Worm (Caenorhabditis elegans) whole organism, young adult: ENCODE results near the gene ZK813.5.

Experiments used
- F39B2.1 ChIP-seq: fragments of 200-800 bp; sonication (Bioruptor generic); IDR thresholded peaks from 2 replicates; pipeline ENCODE4 v1.3.6; 2022; ENCODE audit warnings: missing genetic modification reagents, missing genetic modification characterization, missing compliant biosample characterization
- akir-1 ChIP-seq: fragments of 200-800 bp; sonication (Bioruptor generic); optimal IDR thresholded peaks from 2 replicates; lab custom pipeline; 2018; ENCODE audit warnings: mild to moderate bottlenecking, missing genetic modification characterization, moderate library complexity, missing compliant biosample characterization
- athp-1 ChIP-seq: sonication (generic microtip); optimal IDR thresholded peaks from 2 replicates; lab custom pipeline; 2017; ENCODE audit warnings: mild to moderate bottlenecking, missing genetic modification characterization, missing compliant biosample characterization
- attf-6 ChIP-seq: fragments of 200-800 bp; sonication (Bioruptor generic); IDR thresholded peaks from 2 replicates; pipeline ENCODE4 v1.3.6; 2022; ENCODE audit warnings: missing genetic modification reagents, missing genetic modification characterization, missing compliant biosample characterization
- cebp-1 ChIP-seq, 2 experiments: fragments of 200-800 bp in 1 of 2; sonication (Bioruptor generic) in 1 of 2; sonication (generic microtip) in 1 of 2; IDR thresholded peaks in 1 of 2; optimal IDR thresholded peaks in 1 of 2; 2 replicates each; pipeline versions ENCODE4 v1.3.6 to Lab custom; 2017 to 2022; ENCODE audit warnings: missing compliant biosample characterization in 2 of 2, missing genetic modification characterization in 2 of 2, mild to moderate bottlenecking in 1 of 2, missing genetic modification reagents in 1 of 2, moderate library complexity in 1 of 2
- ceh-27 ChIP-seq: fragments of 200-800 bp; sonication (Bioruptor generic); optimal IDR thresholded peaks from 2 replicates; lab custom pipeline; 2018; ENCODE audit warnings: mild to moderate bottlenecking, missing genetic modification characterization, moderate library complexity, missing compliant biosample characterization
- ceh-58 ChIP-seq: fragments of 200-800 bp; sonication (Bioruptor generic); IDR thresholded peaks from 2 replicates; pipeline ENCODE4 v1.3.6; 2022; ENCODE audit warnings: missing genetic modification characterization, missing compliant biosample characterization
- ceh-79 ChIP-seq: sonication (generic microtip); optimal IDR thresholded peaks from 2 replicates; lab custom pipeline; 2017; ENCODE audit warnings: mild to moderate bottlenecking, missing genetic modification characterization, missing compliant biosample characterization
- dox-1 ChIP-seq: fragments of 200-800 bp; sonication (Bioruptor generic); IDR thresholded peaks from 2 replicates; pipeline ENCODE4 v1.3.6; 2022; ENCODE audit warnings: missing genetic modification reagents, missing genetic modification characterization, missing compliant biosample characterization
- dpff-1 ChIP-seq: sonication (generic microtip); optimal IDR thresholded peaks from 2 replicates; lab custom pipeline; 2017; ENCODE audit warnings: mild to moderate bottlenecking, missing genetic modification characterization, missing compliant biosample characterization
- egl-44 ChIP-seq: fragments of 200-800 bp; sonication (Bioruptor generic); IDR thresholded peaks from 2 replicates; pipeline ENCODE4 v1.3.6; 2022; ENCODE audit warnings: missing genetic modification reagents, missing genetic modification characterization, missing compliant biosample characterization
- ets-4 ChIP-seq: fragments of 200-800 bp; sonication (Bioruptor generic); optimal IDR thresholded peaks from 2 replicates; lab custom pipeline; 2018; ENCODE audit warnings: mild to moderate bottlenecking, missing genetic modification characterization, missing compliant biosample characterization
- hlh-26 ChIP-seq: fragments of 200-800 bp; sonication (Bioruptor generic); conservative IDR thresholded peaks from 2 replicates; pipeline ENCODE4 v1.3.6; 2022; ENCODE audit warnings: missing genetic modification reagents, missing genetic modification characterization, missing compliant biosample characterization
- hmg-1.2 ChIP-seq: fragments of 200-800 bp; sonication (Bioruptor generic); IDR thresholded peaks from 2 replicates; pipeline ENCODE4 v1.3.6; 2022; ENCODE audit warnings: missing genetic modification reagents, missing genetic modification characterization, missing compliant biosample characterization
- hmg-20 ChIP-seq: fragments of 200-800 bp; sonication (Bioruptor generic); IDR thresholded peaks from 2 replicates; pipeline ENCODE4 v1.3.6; 2022; ENCODE audit warnings: missing genetic modification reagents, missing genetic modification characterization, missing compliant biosample characterization
- hrde-1 ChIP-seq: sonication (generic microtip); optimal IDR thresholded peaks from 2 replicates; lab custom pipeline; 2016; ENCODE audit warnings: missing genetic modification characterization, mild to moderate bottlenecking, missing compliant biosample characterization, moderate library complexity, missing genotype, missing genetic modification reagents, borderline replicate concordance
- let-526 ChIP-seq: fragments of 200-800 bp; sonication (Bioruptor generic); IDR thresholded peaks from 2 replicates; pipeline ENCODE4 v1.3.6; 2022; ENCODE audit warnings: missing genetic modification reagents, missing genetic modification characterization, missing compliant biosample characterization
- lin-35 ChIP-seq, 3 experiments: fragments of 150-350 bp in 2 of 3; sonication (generic microtip) in 1 of 3; optimal IDR thresholded peaks; 2 replicates each; lab custom pipeline; 2014 to 2018; ENCODE audit warnings: missing biosample characterization in 3 of 3, missing genetic modification characterization in 3 of 3, missing genetic modification reagents in 3 of 3
- lsl-1 ChIP-seq: fragments of 200-800 bp; sonication (Bioruptor generic); optimal IDR thresholded peaks from 2 replicates; lab custom pipeline; 2018; ENCODE audit warnings: mild to moderate bottlenecking, missing genetic modification characterization, moderate library complexity, missing compliant biosample characterization
- madf-10 ChIP-seq: sonication (generic microtip); optimal IDR thresholded peaks from 2 replicates; lab custom pipeline; 2016; ENCODE audit warnings: mild to moderate bottlenecking, missing genetic modification characterization, missing compliant biosample characterization
- madf-8 ChIP-seq: fragments of 200-800 bp; sonication (Bioruptor generic); conservative IDR thresholded peaks from 2 replicates; pipeline ENCODE4 v1.3.6; 2022; ENCODE audit warnings: missing genetic modification reagents, missing genetic modification characterization, missing compliant biosample characterization
- mcd-1 ChIP-seq: fragments of 200-800 bp; sonication (Bioruptor generic); IDR thresholded peaks from 2 replicates; pipeline ENCODE4 v1.3.6; 2022; ENCODE audit warnings: missing genetic modification reagents, missing genetic modification characterization, missing compliant biosample characterization
- mes-4 ChIP-seq: sonication (generic microtip); optimal IDR thresholded peaks from 2 replicates; lab custom pipeline; 2016; ENCODE audit warnings: missing genotype, missing genetic modification characterization, missing compliant biosample characterization
- nfya-2 ChIP-seq: fragments of 200-800 bp; sonication (Bioruptor generic); IDR thresholded peaks from 2 replicates; pipeline ENCODE4 v1.3.6; 2022; ENCODE audit warnings: missing genetic modification reagents, missing genetic modification characterization, missing compliant biosample characterization
- nhr-27 ChIP-seq: fragments of 200-800 bp; sonication (Bioruptor generic); optimal IDR thresholded peaks from 2 replicates; lab custom pipeline; 2018; ENCODE audit warnings: mild to moderate bottlenecking, missing genetic modification characterization, moderate library complexity, missing compliant biosample characterization
- nhr-80 ChIP-seq: sonication (generic microtip); optimal IDR thresholded peaks from 2 replicates; lab custom pipeline; 2016; ENCODE audit warnings: missing genetic modification characterization, missing compliant biosample characterization
- pbrm-1 ChIP-seq: fragments of 200-800 bp; sonication (Bioruptor generic); IDR thresholded peaks from 2 replicates; pipeline ENCODE4 v1.3.6; 2022; ENCODE audit warnings: missing genetic modification reagents, missing genetic modification characterization, missing compliant biosample characterization
- rec-8 ChIP-seq, 2 experiments: sonication (generic microtip); optimal IDR thresholded peaks; 2 replicates each; lab custom pipeline; 2016; ENCODE audit warnings: mild to moderate bottlenecking in 2 of 2, missing genetic modification characterization in 2 of 2, missing genetic modification reagents in 2 of 2, missing genotype in 2 of 2, missing biosample characterization in 1 of 2, missing compliant biosample characterization in 1 of 2, moderate library complexity in 1 of 2
- snpc-1.3 ChIP-seq: sonication (generic microtip); optimal IDR thresholded peaks from 2 replicates; lab custom pipeline; 2017; ENCODE audit warnings: missing genetic modification characterization, mild to moderate bottlenecking, missing compliant biosample characterization, antibody characterized with exemption, moderate library complexity, missing genotype, missing genetic modification reagents; ENCODE audit not compliant: insufficient read depth
- somi-1 ChIP-seq: fragments of 200-800 bp; sonication (Bioruptor generic); optimal IDR thresholded peaks from 2 replicates; lab custom pipeline; 2018; ENCODE audit warnings: mild to moderate bottlenecking, missing genetic modification characterization, missing compliant biosample characterization
- unc-130 ChIP-seq: sonication (generic microtip); optimal IDR thresholded peaks from 2 replicates; lab custom pipeline; 2016; ENCODE audit warnings: missing genetic modification reagents, missing genetic modification characterization, missing compliant biosample characterization
- xnd-1 ChIP-seq: sonication (generic microtip); optimal IDR thresholded peaks from 2 replicates; lab custom pipeline; 2016; ENCODE audit warnings: missing genotype, missing genetic modification reagents, missing genetic modification characterization, missing compliant biosample characterization
- zfh-2 ChIP-seq: fragments of 200-800 bp; sonication (Bioruptor generic); conservative IDR thresholded peaks from 2 replicates; pipeline ENCODE4 v1.3.6; 2022; ENCODE audit warnings: missing genetic modification reagents, missing genetic modification characterization, missing compliant biosample characterization
- ztf-22 ChIP-seq: fragments of 200-800 bp; sonication (Bioruptor generic); optimal IDR thresholded peaks from 2 replicates; lab custom pipeline; 2018; ENCODE audit warnings: mild to moderate bottlenecking, missing genetic modification characterization, moderate library complexity, missing compliant biosample characterization
- ztf-25 ChIP-seq: fragments of 200-800 bp; sonication (Bioruptor generic); IDR thresholded peaks from 2 replicates; pipeline ENCODE4 v1.3.6; 2022; ENCODE audit warnings: missing genetic modification reagents, missing genetic modification characterization, missing compliant biosample characterization
- ztf-3 ChIP-seq: fragments of 200-800 bp; sonication (Bioruptor generic); optimal IDR thresholded peaks from 2 replicates; lab custom pipeline; 2018; ENCODE audit warnings: mild to moderate bottlenecking, missing genetic modification characterization, missing compliant biosample characterization

The ZK813.5 gene

DNA sequence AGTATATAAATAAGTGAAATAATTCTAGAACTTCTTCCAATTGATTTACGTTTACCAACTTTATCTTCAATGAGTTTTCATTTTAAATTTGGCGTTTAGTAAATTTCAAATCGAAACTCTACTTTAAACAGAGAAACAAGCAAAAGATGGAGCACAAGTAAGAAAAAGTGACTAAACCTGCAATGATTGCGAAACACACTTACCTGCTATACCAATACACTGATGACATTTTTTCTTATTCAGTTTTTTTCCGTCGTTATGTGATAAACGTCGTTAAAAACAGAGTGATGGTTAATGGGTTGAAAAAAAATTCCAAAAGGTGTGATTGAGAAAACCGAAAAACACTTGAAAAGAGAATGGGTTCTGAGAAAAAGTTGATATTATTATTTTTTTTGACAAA, 22.8 kb upstream of the ZK813.5 start:
- no peak for TF ChIP-seq nfya-2
- TF ChIP-seq ztf-25 (GFP tag; lab: Robert Waterston, UW): no peak
- TF ChIP-seq cebp-1 (GFP tag; IDR thresholded peaks at IDR 0.05; lab: Robert Waterston, UW): peak; percentile 80; the same call in 1 of the 2 replicates
- TF ChIP-seq cebp-1 (tag; optimal IDR thresholded peaks at IDR 0.05; lab: Kevin White, UChicago): no peak
- no peak for TF ChIP-seq xnd-1 (tag; lab: Kevin White, UChicago)
- TF ChIP-seq mcd-1: no peak
- TF ChIP-seq nhr-80: peak; percentile 53
- TF ChIP-seq hrde-1 (tag; lab: Kevin White, UChicago): no peak
- no peak for TF ChIP-seq unc-130 (GFP tag; lab: Kevin White, UChicago)

DNA sequence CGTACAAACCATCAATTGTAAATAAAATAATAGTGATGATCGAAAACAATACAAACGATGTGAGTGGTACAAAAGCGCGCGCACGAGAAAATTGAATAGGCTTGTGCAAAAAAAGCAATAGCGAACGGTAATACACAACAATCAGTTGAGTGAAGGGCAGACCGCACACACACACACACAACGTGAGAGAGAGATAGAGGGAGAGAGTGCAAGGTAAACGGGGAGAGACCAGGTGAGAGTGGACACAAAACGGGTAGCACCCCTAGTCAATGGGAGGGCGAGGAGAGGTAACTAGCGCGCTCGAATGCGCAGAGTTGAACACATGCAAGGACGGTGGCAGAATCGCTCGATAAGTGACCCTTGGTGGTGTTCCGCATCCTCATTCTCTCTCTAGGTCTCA, 21.2 kb upstream of the ZK813.5 start:
- peak; percentile 38 for TF ChIP-seq ceh-27 (GFP tag; lab: Kevin White, UChicago)
- no peak for TF ChIP-seq rec-8 (tag; optimal IDR thresholded peaks at IDR 0.05; lab: Kevin White, UChicago)
- TF ChIP-seq hmg-20: 0 out of 2 replicates have a peak, but pooled peaks have one; percentile 22
- no peak for TF ChIP-seq somi-1 (GFP tag; lab: Kevin White, UChicago)
- peak; percentile 82 for TF ChIP-seq nhr-80
- peak; percentile 81 for TF ChIP-seq zfh-2 (GFP tag; lab: Robert Waterston, UW)
- peak; percentile 64 for TF ChIP-seq ets-4 (GFP tag; lab: Kevin White, UChicago)
- no peak for TF ChIP-seq ceh-79
- TF ChIP-seq lsl-1 (GFP tag; lab: Kevin White, UChicago): no peak
- TF ChIP-seq cebp-1 (GFP tag; IDR thresholded peaks at IDR 0.05; lab: Robert Waterston, UW): peak; percentile 23; the same call in 1 of the 2 replicates
- peak; percentile 45 for TF ChIP-seq cebp-1 (tag; optimal IDR thresholded peaks at IDR 0.05; lab: Kevin White, UChicago)
- TF ChIP-seq dox-1: peak; percentile 47
- peak; percentile 42; the same call in 1 of the 2 replicates for TF ChIP-seq hmg-1.2 (GFP tag; lab: Robert Waterston, UW)
- no peak for TF ChIP-seq dpff-1
- no peak for TF ChIP-seq mes-4 (tag; lab: Kevin White, UChicago)
- TF ChIP-seq madf-10 (tag; lab: Kevin White, UChicago): no peak
- TF ChIP-seq mcd-1: no peak
- no peak for TF ChIP-seq madf-8
- peak; percentile 22 for TF ChIP-seq akir-1 (GFP tag; lab: Kevin White, UChicago)

DNA sequence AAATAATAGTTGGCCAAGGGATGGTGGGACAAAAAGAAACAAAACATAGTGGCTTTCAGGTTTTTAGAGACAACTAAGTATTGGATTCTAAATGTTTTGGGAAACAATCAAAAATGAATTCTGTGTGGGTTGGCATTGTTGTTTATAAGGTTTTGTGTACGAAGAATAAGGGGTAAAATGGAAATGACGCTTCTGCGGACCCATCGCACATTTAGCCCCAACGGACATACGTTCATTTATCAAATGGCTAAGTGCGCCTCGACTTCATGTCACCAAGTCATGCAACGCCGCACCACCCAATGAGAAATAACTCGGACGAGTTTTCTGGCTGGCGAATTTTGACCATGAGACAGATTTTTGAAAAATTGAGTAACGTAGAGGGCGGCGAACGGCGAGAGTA, 19.3 kb upstream of the ZK813.5 start:
- TF ChIP-seq hrde-1 (tag; lab: Kevin White, UChicago) (no peak), nhr-27 (no peak), ceh-58 (no peak), egl-44 (GFP tag; lab: Robert Waterston, UW) (no peak), snpc-1.3 (tag; lab: Kevin White, UChicago) (no peak), ztf-25 (GFP tag; lab: Robert Waterston, UW) (no peak), F39B2.1 (GFP tag; lab: Robert Waterston, UW) (no peak), pbrm-1 (GFP tag; lab: Robert Waterston, UW) (no peak), ztf-22 (GFP tag; lab: Kevin White, UChicago) (no peak), ztf-3 (GFP tag; lab: Kevin White, UChicago) (no peak), let-526 (GFP tag; lab: Robert Waterston, UW) (no peak), lin-35 (GFP tag; optimal IDR thresholded peaks at IDR 0.05; lab: Kevin White, UChicago) (no peak), zfh-2 (GFP tag; lab: Robert Waterston, UW) (no peak), hlh-26 (GFP tag; lab: Robert Waterston, UW) (no peak), attf-6 (GFP tag; lab: Robert Waterston, UW) (no peak), athp-1 (tag; lab: Kevin White, UChicago) (no peak)
